Worm (Caenorhabditis elegans): ENCODE measurements around the gene grl-22.

ce11 chrIII:5422561-5423103 is 8.8 kb upstream of the grl-22 start:
- TF ChIP-seq W03F9.2 (tag; optimal IDR thresholded peaks at IDR 0.05) (no peak), dao-5 (tag; optimal IDR thresholded peaks at IDR 0.05) (no peak)
